Fruit fly (Drosophila melanogaster) whole organism, embryonic: ENCODE results near the gene VhaM9.7-c.
A peak's percentile ranks its signal among the peaks of the same experiment; 100 is the strongest.

Experiments
- Bdp1 ChIP-seq: fragments of 200-800 bp; sonication (Bioruptor generic); optimal IDR thresholded peaks from 3 replicates; lab custom pipeline; 2016; ENCODE audit warnings: missing biosample characterization, missing genetic modification characterization
- CG13424 ChIP-seq: fragments of 200-800 bp; sonication (Bioruptor generic); optimal IDR thresholded peaks from 2 replicates; lab custom pipeline; 2019; ENCODE audit warnings: missing biosample characterization, mild to moderate bottlenecking, missing genetic modification characterization, moderate library complexity
- CG14441 ChIP-seq: fragments of 200-800 bp; sonication (Bioruptor generic); IDR thresholded peaks from 2 replicates; pipeline ENCODE4 v1.3.6; 2022; ENCODE audit warnings: missing biosample characterization, missing genetic modification characterization
- CG14710 ChIP-seq: fragments of 200-800 bp; sonication (Bioruptor generic); optimal IDR thresholded peaks from 3 replicates; lab custom pipeline; 2019; ENCODE audit warnings: missing biosample characterization, mild to moderate bottlenecking, missing genetic modification characterization, moderate library complexity
- CG15269 ChIP-seq: fragments of 200-800 bp; sonication (Bioruptor generic); optimal IDR thresholded peaks from 2 replicates; lab custom pipeline; 2018; ENCODE audit warnings: missing biosample characterization, mild to moderate bottlenecking, missing genetic modification characterization, moderate library complexity
- CG1529 ChIP-seq: fragments of 200-800 bp; sonication (Bioruptor generic); optimal IDR thresholded peaks from 3 replicates; lab custom pipeline; 2018; ENCODE audit warnings: missing biosample characterization, missing genetic modification characterization
- CG15479 ChIP-seq: fragments of 200-800 bp; sonication (Bioruptor generic); optimal IDR thresholded peaks from 3 replicates; lab custom pipeline; 2019; ENCODE audit warnings: missing biosample characterization, mild to moderate bottlenecking, missing genetic modification characterization, moderate library complexity
- CG16863 ChIP-seq: fragments of 200-800 bp; sonication (Bioruptor generic); optimal IDR thresholded peaks from 3 replicates; lab custom pipeline; 2016; ENCODE audit warnings: missing biosample characterization, missing genetic modification characterization
- CG1832 ChIP-seq: fragments of 200-800 bp; sonication (Bioruptor generic); optimal IDR thresholded peaks from 2 replicates; lab custom pipeline; 2017; ENCODE audit warnings: missing biosample characterization, mild to moderate bottlenecking, missing genetic modification characterization, inconsistent platforms
- CG2199 ChIP-seq: fragments of 200-800 bp; sonication (Bioruptor generic); IDR thresholded peaks from 3 replicates; pipeline ENCODE4 v1.3.6; 2022; ENCODE audit warnings: missing biosample characterization, missing genetic modification characterization
- CG31224 ChIP-seq: fragments of 200-800 bp; sonication (Bioruptor generic); IDR thresholded peaks from 2 replicates; pipeline ENCODE4 v1.3.6; 2022; ENCODE audit warnings: missing biosample characterization, missing genetic modification characterization
- CG4854 ChIP-seq: fragments of 200-800 bp; sonication (Bioruptor generic); optimal IDR thresholded peaks from 2 replicates; lab custom pipeline; 2016; ENCODE audit warnings: missing biosample characterization, missing genetic modification characterization, inconsistent platforms
- CG6272 ChIP-seq: fragments of 200-800 bp; sonication (Bioruptor generic); IDR thresholded peaks from 2 replicates; pipeline ENCODE4 v1.3.6; 2022; ENCODE audit warnings: missing biosample characterization, missing genetic modification characterization
- CG6791 ChIP-seq: fragments of 200-800 bp; sonication (Bioruptor generic); IDR thresholded peaks from 3 replicates; pipeline ENCODE4 v1.3.6; 2022; ENCODE audit warnings: missing biosample characterization, missing genetic modification characterization; ENCODE audit not compliant: partially characterized antibody
- CG6813 ChIP-seq: fragments of 200-800 bp; sonication (Bioruptor generic); optimal IDR thresholded peaks from 2 replicates; lab custom pipeline; 2017; ENCODE audit warnings: missing biosample characterization, missing genetic modification characterization, mild to moderate bottlenecking, moderate library complexity, missing genetic modification reagents
- CG6854 ChIP-seq: fragments of 200-800 bp; sonication (Bioruptor generic); optimal IDR thresholded peaks from 3 replicates; lab custom pipeline; 2017; ENCODE audit warnings: missing biosample characterization, mild to moderate bottlenecking, missing genetic modification characterization
- CG7372 ChIP-seq: fragments of 200-800 bp; sonication (Bioruptor generic); IDR thresholded peaks from 2 replicates; pipeline ENCODE4 v1.3.6; 2022; ENCODE audit warnings: missing biosample characterization, missing genetic modification characterization
- Dp ChIP-seq: fragments of 200-800 bp; sonication (Bioruptor generic); optimal IDR thresholded peaks from 2 replicates; lab custom pipeline; 2018; ENCODE audit warnings: missing biosample characterization, mild to moderate bottlenecking, missing genetic modification characterization, moderate library complexity
- HLH3B ChIP-seq: fragments of 200-800 bp; sonication (Bioruptor generic); IDR thresholded peaks from 2 replicates; pipeline ENCODE4 v1.3.6; 2022; ENCODE audit warnings: missing biosample characterization, missing genetic modification characterization
- Hr78 ChIP-seq, 2 experiments: fragments of 200-800 bp in 1 of 2; fragments of >200 bp in 1 of 2; sonication (Bioruptor generic) in 1 of 2; optimal IDR thresholded peaks; 2 replicates each; lab custom pipeline; 2017 to 2019; ENCODE audit warnings: missing biosample characterization in 2 of 2, missing genetic modification characterization in 2 of 2, mild to moderate bottlenecking in 1 of 2, moderate library complexity in 1 of 2
- Kr ChIP-seq: fragments of 200-800 bp; sonication (Bioruptor generic); optimal IDR thresholded peaks from 2 replicates; lab custom pipeline; 2017; ENCODE audit warnings: missing biosample characterization, mild to moderate bottlenecking, missing genetic modification characterization
- Nf-YC ChIP-seq: fragments of 200-800 bp; optimal IDR thresholded peaks from 3 replicates; lab custom pipeline; 2019; ENCODE audit warnings: missing biosample characterization, mild to moderate bottlenecking, missing genetic modification characterization, moderate library complexity
- Opbp ChIP-seq: fragments of 200-800 bp; sonication (Bioruptor generic); IDR thresholded peaks from 3 replicates; pipeline ENCODE4 v1.3.6; 2022; ENCODE audit warnings: missing biosample characterization, missing genetic modification characterization; ENCODE audit not compliant: partially characterized antibody
- Optix ChIP-seq: fragments of 200-800 bp; sonication (Bioruptor generic); IDR thresholded peaks from 3 replicates; pipeline ENCODE4 v1.3.6; 2022; ENCODE audit warnings: missing biosample characterization, missing genetic modification characterization
- Sox102F ChIP-seq: fragments of 200-800 bp; sonication (Bioruptor generic); optimal IDR thresholded peaks from 2 replicates; lab custom pipeline; 2018; ENCODE audit warnings: missing biosample characterization, mild to moderate bottlenecking, missing genetic modification characterization, moderate library complexity
- Xrp1 ChIP-seq: fragments of 200-800 bp; sonication (Bioruptor generic); IDR thresholded peaks from 2 replicates; pipeline ENCODE4 v1.3.6; 2022; ENCODE audit warnings: missing biosample characterization, missing genetic modification characterization
- cg ChIP-seq: fragments of 200-800 bp; sonication (Bioruptor generic); optimal IDR thresholded peaks from 3 replicates; lab custom pipeline; 2019; ENCODE audit warnings: missing biosample characterization, mild to moderate bottlenecking, missing genetic modification characterization, moderate library complexity
- chinmo ChIP-seq: fragments of 200-800 bp; sonication (Bioruptor generic); IDR thresholded peaks from 4 replicates; pipeline ENCODE4 v1.3.6; 2022; ENCODE audit warnings: missing biosample characterization, missing genetic modification characterization; ENCODE audit not compliant: partially characterized antibody
- chm ChIP-seq: fragments of 200-800 bp; sonication (Bioruptor generic); IDR thresholded peaks from 2 replicates; pipeline ENCODE4 v1.3.6; 2022; ENCODE audit warnings: missing biosample characterization, missing genetic modification characterization
- ci ChIP-seq: fragments of 200-800 bp; sonication (Bioruptor generic); IDR thresholded peaks from 3 replicates; pipeline ENCODE4 v1.3.6; 2022; ENCODE audit warnings: missing biosample characterization, missing genetic modification characterization
- crol ChIP-seq: fragments of 200-800 bp; sonication (Bioruptor generic); IDR thresholded peaks from 2 replicates; pipeline ENCODE4 v1.3.6; 2022; ENCODE audit warnings: missing biosample characterization, missing genetic modification characterization
- gcm ChIP-seq: fragments of 200-800 bp; sonication (Bioruptor generic); optimal IDR thresholded peaks from 2 replicates; lab custom pipeline; 2019; ENCODE audit warnings: missing biosample characterization, mild to moderate bottlenecking, missing genetic modification characterization, moderate library complexity
- grn ChIP-seq: fragments of 200-800 bp; sonication (Bioruptor generic); optimal IDR thresholded peaks from 3 replicates; lab custom pipeline; 2017; ENCODE audit warnings: missing biosample characterization, missing genetic modification characterization
- gsb ChIP-seq: fragments of 200-800 bp; sonication (Bioruptor generic); IDR thresholded peaks from 2 replicates; pipeline ENCODE4 v1.3.6; 2022; ENCODE audit warnings: missing biosample characterization, missing genetic modification characterization
- kay ChIP-seq: fragments of 200-800 bp; sonication (Bioruptor generic); optimal IDR thresholded peaks from 2 replicates; lab custom pipeline; 2016; ENCODE audit warnings: missing biosample characterization, missing genetic modification characterization
- kni ChIP-seq: fragments of 200-800 bp; sonication (Bioruptor generic); optimal IDR thresholded peaks from 3 replicates; lab custom pipeline; 2017; ENCODE audit warnings: mild to moderate bottlenecking, missing biosample characterization, missing genetic modification reagents, missing genetic modification characterization
- oc ChIP-seq: fragments of 200-800 bp; sonication (Bioruptor generic); optimal IDR thresholded peaks from 2 replicates; lab custom pipeline; 2018; ENCODE audit warnings: missing biosample characterization, mild to moderate bottlenecking, missing genetic modification characterization, moderate library complexity
- pan ChIP-seq, 4 experiments: fragments of >200 bp in 3 of 4; fragments of 200-800 bp in 1 of 4; sonication (Bioruptor generic) in 1 of 4; optimal IDR thresholded peaks in 3 of 4; IDR thresholded peaks in 1 of 4; 2 replicates each; pipeline versions ENCODE4 v1.3.6 to Lab custom; 2017 to 2022; ENCODE audit warnings: missing biosample characterization in 2 of 4, missing genetic modification characterization in 2 of 4, mixed read lengths in 1 of 4
- pros ChIP-seq: fragments of 200-800 bp; sonication (Bioruptor generic); optimal IDR thresholded peaks from 3 replicates; lab custom pipeline; 2019; ENCODE audit warnings: missing biosample characterization, mild to moderate bottlenecking, missing genetic modification characterization, moderate library complexity
- scrt ChIP-seq: fragments of 200-800 bp; sonication (Bioruptor generic); optimal IDR thresholded peaks from 2 replicates; lab custom pipeline; 2018; ENCODE audit warnings: missing biosample characterization, mild to moderate bottlenecking, missing genetic modification characterization, moderate library complexity
- sug ChIP-seq: fragments of 200-800 bp; optimal IDR thresholded peaks from 2 replicates; lab custom pipeline; 2019; ENCODE audit warnings: missing biosample characterization, mild to moderate bottlenecking, missing genetic modification characterization, moderate library complexity
- tll ChIP-seq, 2 experiments: fragments of 200-800 bp in 1 of 2; fragments of >200 bp in 1 of 2; sonication (Bioruptor generic) in 1 of 2; optimal IDR thresholded peaks; 2 replicates each; lab custom pipeline; 2017 to 2019; ENCODE audit warnings: missing biosample characterization in 2 of 2, missing genetic modification characterization in 2 of 2, mild to moderate bottlenecking in 1 of 2, moderate library complexity in 1 of 2
- toy ChIP-seq: fragments of 200-800 bp; sonication (Bioruptor generic); IDR thresholded peaks from 2 replicates; pipeline ENCODE4 v1.3.6; 2022; ENCODE audit warnings: missing biosample characterization, missing genetic modification characterization
- ttk ChIP-seq: fragments of 200-800 bp; sonication (Bioruptor generic); IDR thresholded peaks from 2 replicates; pipeline ENCODE4 v2.1.2; 2022; ENCODE audit warnings: missing biosample characterization, missing genetic modification characterization
- twi ChIP-seq: fragments of 200-800 bp; optimal IDR thresholded peaks from 2 replicates; lab custom pipeline; 2019; ENCODE audit warnings: missing biosample characterization, mild to moderate bottlenecking, missing genetic modification characterization, moderate library complexity
- zen ChIP-seq: fragments of 200-800 bp; sonication (Bioruptor generic); optimal IDR thresholded peaks from 3 replicates; lab custom pipeline; 2018; ENCODE audit warnings: missing biosample characterization, mild to moderate bottlenecking, missing genetic modification characterization, moderate library complexity
- zf30C ChIP-seq: fragments of 200-800 bp; sonication (Bioruptor generic); optimal IDR thresholded peaks from 3 replicates; lab custom pipeline; 2018; ENCODE audit warnings: missing biosample characterization, mild to moderate bottlenecking, missing genetic modification characterization
- zfh2 ChIP-seq: fragments of 200-800 bp; sonication (Bioruptor generic); optimal IDR thresholded peaks from 2 replicates; lab custom pipeline; 2016; ENCODE audit warnings: missing biosample characterization, missing genetic modification characterization

The VhaM9.7-c gene

dm6 chr3L:4232227-4232626, 45.6 kb upstream of the VhaM9.7-c start (continued):
- TF ChIP-seq CG31224: no peak
- peak; percentile 94 for TF ChIP-seq pros
- TF ChIP-seq ttk (GFP tag; lab: Robert Waterston, UW): peak; percentile 17; the same call in 1 of the 2 replicates
- TF ChIP-seq CG14710 (tag; lab: Kevin White, UChicago): no peak
- peak in 1 of 2 experiments; percentile 76 for TF ChIP-seq Hr78 (GFP tag; optimal IDR thresholded peaks at IDR 0.05; lab: Kevin White, UChicago)
- no peak for TF ChIP-seq zfh2 (GFP tag; lab: Kevin White, UChicago)
- no peak for TF ChIP-seq CG6854
- TF ChIP-seq CG16863: no peak
- no peak for TF ChIP-seq CG15269 (tag; lab: Kevin White, UChicago)
- peak; percentile 64 for TF ChIP-seq CG15479 (GFP tag; lab: Kevin White, UChicago)
- no peak for TF ChIP-seq Opbp
- TF ChIP-seq gsb (GFP tag; lab: Robert Waterston, UW): no peak
- TF ChIP-seq Kr (GFP tag; lab: Kevin White, UChicago): peak; percentile 34
- TF ChIP-seq oc (tag; lab: Kevin White, UChicago): peak; percentile 98
- peak; percentile 28 for TF ChIP-seq CG6813 (GFP tag; lab: Kevin White, UChicago)
- TF ChIP-seq Dp (GFP tag; lab: Kevin White, UChicago): no peak
- TF ChIP-seq CG6272 (GFP tag; lab: Robert Waterston, UW): 0 out of 2 replicates have a peak, but pooled peaks have one; percentile 32
- no peak for TF ChIP-seq CG13424
- TF ChIP-seq Nf-YC (tag; lab: Kevin White, UChicago): peak; percentile 3
- no peak for TF ChIP-seq CG7372
- peak; percentile 71 for TF ChIP-seq kay (GFP tag; lab: Kevin White, UChicago)
- peak in 1 of 2 experiments; percentile 88 for TF ChIP-seq tll (GFP tag; optimal IDR thresholded peaks at IDR 0.05; lab: Kevin White, UChicago)
- TF ChIP-seq Bdp1 (GFP tag; lab: Kevin White, UChicago): no peak
- TF ChIP-seq scrt (GFP tag; lab: Kevin White, UChicago): no peak
- TF ChIP-seq CG1832: peak; percentile 33
- no peak for TF ChIP-seq CG1529 (GFP tag; lab: Kevin White, UChicago)
- no peak for TF ChIP-seq pan (optimal IDR thresholded peaks at IDR 0.05; lab: Kevin White, UChicago)
- peak in 1 of 2 experiments; percentile 9 for TF ChIP-seq pan (GFP tag; optimal IDR thresholded peaks at IDR 0.05 in 1 of 2, IDR thresholded peaks at IDR 0.05 in 1 of 2)
- TF ChIP-seq chm (GFP tag; lab: Robert Waterston, UW): 0 out of 2 replicates have a peak, but pooled peaks have one; percentile 18
- TF ChIP-seq CG6791: no peak
- TF ChIP-seq chinmo (GFP tag; lab: Robert Waterston, UW): peak; percentile 72; the same call in 1 of the 4 replicates
- peak; percentile 9 for TF ChIP-seq zen (tag; lab: Kevin White, UChicago)
- TF ChIP-seq cg (GFP tag; lab: Kevin White, UChicago): peak; percentile 72
- TF ChIP-seq kni (GFP tag; lab: Kevin White, UChicago): peak; percentile 97
- peak; percentile 39 for TF ChIP-seq zf30C
- peak; percentile 42; the same call in 1 of the 2 replicates for TF ChIP-seq Xrp1 (GFP tag; lab: Robert Waterston, UW)
- peak; percentile 56 for TF ChIP-seq gcm (GFP tag; lab: Kevin White, UChicago)

dm6 chr3L:4231401-4232014, 44.8 kb upstream of the VhaM9.7-c start:
- peak; percentile 51; the same call in 1 of the 3 replicates for TF ChIP-seq CG2199 (GFP tag; lab: Robert Waterston, UW)
- peak; percentile 36 for TF ChIP-seq cg (GFP tag; lab: Kevin White, UChicago)
- TF ChIP-seq ci (GFP tag; lab: Robert Waterston, UW): 0 out of 3 replicates have a peak, but pooled peaks have one; percentile 21
- TF ChIP-seq CG15479 (GFP tag; lab: Kevin White, UChicago): no peak
- TF ChIP-seq grn: peak; percentile 15
- no peak for TF ChIP-seq toy
- TF ChIP-seq twi: peak; percentile 71
- TF ChIP-seq Optix: no peak
- peak; percentile 21; the same call in 1 of the 2 replicates for TF ChIP-seq crol (GFP tag; lab: Robert Waterston, UW)
- TF ChIP-seq CG6791: no peak
- peak; percentile 86 for TF ChIP-seq sug (tag; lab: Kevin White, UChicago)
- 0 out of 2 replicates have a peak, but pooled peaks have one; percentile 5 for TF ChIP-seq CG14441 (GFP tag; lab: Robert Waterston, UW)
- TF ChIP-seq HLH3B (GFP tag; lab: Robert Waterston, UW): 0 out of 2 replicates have a peak, but pooled peaks have one; percentile 8
- TF ChIP-seq CG4854 (GFP tag; lab: Kevin White, UChicago): no peak
- TF ChIP-seq Sox102F (GFP tag; lab: Kevin White, UChicago): no peak
